Fruit fly (Drosophila melanogaster) whole organism, prepupa: ENCODE data around the gene CG32081.

Source experiments
- Blimp-1 ChIP-seq: fragments of 200-800 bp; sonication (Bioruptor generic); optimal IDR thresholded peaks from 3 replicates; lab custom pipeline; 2017; ENCODE audit warnings: missing biosample characterization, missing genetic modification characterization, mild to moderate bottlenecking, moderate library complexity, missing genetic modification reagents
- CG10631 ChIP-seq: fragments of 200-800 bp; sonication (Bioruptor generic); optimal IDR thresholded peaks from 2 replicates; lab custom pipeline; 2016; ENCODE audit warnings: missing biosample characterization, missing genetic modification characterization
- CG10669 ChIP-seq: fragments of 200-800 bp; sonication (Bioruptor generic); optimal IDR thresholded peaks from 3 replicates; lab custom pipeline; 2018; ENCODE audit warnings: missing biosample characterization, mild to moderate bottlenecking, missing genetic modification characterization, moderate library complexity
- CG11294 ChIP-seq: fragments of 200-800 bp; sonication (Bioruptor generic); IDR thresholded peaks from 2 replicates; pipeline ENCODE4 v1.3.6; 2022; ENCODE audit warnings: missing biosample characterization, missing genetic modification characterization
- CG11762 ChIP-seq: fragments of 200-800 bp; sonication (Bioruptor generic); optimal IDR thresholded peaks from 3 replicates; lab custom pipeline; 2016; ENCODE audit warnings: missing biosample characterization, missing genetic modification characterization; ENCODE audit not compliant: insufficient read depth
- CG11902 ChIP-seq: fragments of 200-800 bp; sonication (Bioruptor generic); optimal IDR thresholded peaks from 3 replicates; lab custom pipeline; 2016; ENCODE audit warnings: missing biosample characterization, missing genetic modification characterization
- CG1621 ChIP-seq: fragments of 200-800 bp; sonication (Bioruptor generic); optimal IDR thresholded peaks from 3 replicates; lab custom pipeline; 2018; ENCODE audit warnings: missing biosample characterization, mild to moderate bottlenecking, missing genetic modification characterization
- CG16779 ChIP-seq: fragments of 200-800 bp; sonication (Bioruptor generic); optimal IDR thresholded peaks from 3 replicates; lab custom pipeline; 2017; ENCODE audit warnings: missing biosample characterization, mild to moderate bottlenecking, missing genetic modification characterization
- CG3032 ChIP-seq: fragments of 200-800 bp; optimal IDR thresholded peaks from 2 replicates; lab custom pipeline; 2019; ENCODE audit warnings: missing biosample characterization, mild to moderate bottlenecking, missing genetic modification characterization, moderate library complexity
- CG31627 ChIP-seq: fragments of 200-800 bp; sonication (Bioruptor generic); optimal IDR thresholded peaks from 3 replicates; lab custom pipeline; 2016; ENCODE audit warnings: missing biosample characterization, missing genetic modification characterization
- CG32006 ChIP-seq: fragments of 200-800 bp; sonication (Bioruptor generic); optimal IDR thresholded peaks from 3 replicates; lab custom pipeline; 2017; ENCODE audit warnings: missing biosample characterization, mild to moderate bottlenecking, missing genetic modification characterization
- CG34406 ChIP-seq: fragments of 200-800 bp; sonication (Bioruptor generic); optimal IDR thresholded peaks from 3 replicates; lab custom pipeline; 2016; ENCODE audit warnings: missing biosample characterization, missing genetic modification characterization
- CG4318 ChIP-seq: fragments of 200-800 bp; sonication (Bioruptor generic); optimal IDR thresholded peaks from 3 replicates; lab custom pipeline; 2017; ENCODE audit warnings: missing biosample characterization, mild to moderate bottlenecking, missing genetic modification characterization
- CG6163 ChIP-seq: fragments of 200-800 bp; sonication (Bioruptor generic); IDR thresholded peaks from 3 replicates; pipeline ENCODE4 v1.3.6; 2022; ENCODE audit warnings: missing biosample characterization, missing genetic modification characterization
- CG6792 ChIP-seq: fragments of 200-800 bp; sonication (Bioruptor generic); optimal IDR thresholded peaks from 3 replicates; lab custom pipeline; 2016; ENCODE audit warnings: missing biosample characterization, missing genetic modification characterization
- CG6808 ChIP-seq: fragments of 200-800 bp; sonication (Bioruptor generic); optimal IDR thresholded peaks from 3 replicates; lab custom pipeline; 2017; ENCODE audit warnings: missing biosample characterization, missing genetic modification characterization, mild to moderate bottlenecking, moderate library complexity, missing genetic modification reagents
- CG6854 ChIP-seq: fragments of 200-800 bp; sonication (Bioruptor generic); optimal IDR thresholded peaks from 2 replicates; lab custom pipeline; 2017; ENCODE audit warnings: missing biosample characterization, mild to moderate bottlenecking, missing genetic modification characterization
- CG7368 ChIP-seq: fragments of 200-800 bp; sonication (Bioruptor generic); optimal IDR thresholded peaks from 3 replicates; lab custom pipeline; 2016; ENCODE audit warnings: missing biosample characterization, missing genetic modification characterization
- CG8319 ChIP-seq: fragments of 200-800 bp; sonication (Bioruptor generic); optimal IDR thresholded peaks from 3 replicates; lab custom pipeline; 2016; ENCODE audit warnings: missing biosample characterization, missing genetic modification characterization
- CG9139 ChIP-seq: fragments of 200-800 bp; sonication (Bioruptor generic); optimal IDR thresholded peaks from 3 replicates; lab custom pipeline; 2017; ENCODE audit warnings: missing biosample characterization, mild to moderate bottlenecking, missing genetic modification characterization
- Eip75B ChIP-seq: fragments of 200-800 bp; sonication (Bioruptor generic); optimal IDR thresholded peaks from 3 replicates; lab custom pipeline; 2016; ENCODE audit warnings: missing biosample characterization, missing genetic modification characterization
- Eip93F ChIP-seq: fragments of 200-800 bp; sonication (Bioruptor generic); optimal IDR thresholded peaks from 2 replicates; lab custom pipeline; 2016; ENCODE audit warnings: missing biosample characterization, mild to moderate bottlenecking, missing genetic modification characterization
- Ets21C ChIP-seq: fragments of 200-800 bp; sonication (Bioruptor generic); optimal IDR thresholded peaks from 3 replicates; lab custom pipeline; 2016; ENCODE audit warnings: missing biosample characterization, missing genetic modification characterization
- Ets96B ChIP-seq: fragments of 200-800 bp; optimal IDR thresholded peaks from 2 replicates; lab custom pipeline; 2019; ENCODE audit warnings: missing biosample characterization, mild to moderate bottlenecking, missing genetic modification characterization, moderate library complexity
- Gug ChIP-seq: fragments of 200-800 bp; sonication (Bioruptor generic); IDR thresholded peaks from 2 replicates; pipeline ENCODE4 v1.3.6; 2022; ENCODE audit warnings: missing biosample characterization, missing genetic modification characterization
- Hr38 ChIP-seq: sonication (Bioruptor generic); optimal IDR thresholded peaks from 2 replicates; lab custom pipeline; 2016; ENCODE audit warnings: missing biosample characterization, missing genetic modification characterization
- Hr39 ChIP-seq: fragments of 200-800 bp; sonication (Bioruptor generic); optimal IDR thresholded peaks from 2 replicates; lab custom pipeline; 2016; ENCODE audit warnings: missing biosample characterization, missing genetic modification characterization
- Lpt ChIP-seq: fragments of 200-800 bp; sonication (Bioruptor generic); optimal IDR thresholded peaks from 3 replicates; lab custom pipeline; 2016; ENCODE audit warnings: missing biosample characterization, missing genetic modification characterization
- Met ChIP-seq: fragments of 200-800 bp; sonication (Bioruptor generic); optimal IDR thresholded peaks from 3 replicates; lab custom pipeline; 2016; ENCODE audit warnings: missing biosample characterization, missing genetic modification characterization
- Smox ChIP-seq: fragments of 200-800 bp; sonication (Bioruptor generic); optimal IDR thresholded peaks from 3 replicates; lab custom pipeline; 2016; ENCODE audit warnings: missing biosample characterization, missing genetic modification characterization
- Sox102F ChIP-seq: fragments of 200-800 bp; sonication (Bioruptor generic); optimal IDR thresholded peaks from 2 replicates; lab custom pipeline; 2016; ENCODE audit warnings: missing biosample characterization, mild to moderate bottlenecking, missing genetic modification characterization
- Sox15 ChIP-seq: fragments of 200-800 bp; sonication (Bioruptor generic); optimal IDR thresholded peaks from 3 replicates; lab custom pipeline; 2016; ENCODE audit warnings: missing biosample characterization, missing genetic modification characterization
- achi ChIP-seq: fragments of 200-800 bp; sonication (Bioruptor generic); optimal IDR thresholded peaks from 3 replicates; lab custom pipeline; 2016; ENCODE audit warnings: missing biosample characterization, missing genetic modification characterization
- dsx ChIP-seq: fragments of 200-800 bp; optimal IDR thresholded peaks from 3 replicates; lab custom pipeline; 2019; ENCODE audit warnings: missing biosample characterization, mild to moderate bottlenecking, missing genetic modification characterization, moderate library complexity; ENCODE audit not compliant: poor library complexity, severe bottlenecking
- eg ChIP-seq: fragments of 200-800 bp; sonication (Bioruptor generic); IDR thresholded peaks from 3 replicates; pipeline ENCODE4 v1.3.6; 2022; ENCODE audit warnings: missing biosample characterization, missing genetic modification characterization
- fd59A ChIP-seq: fragments of 200-800 bp; sonication (Bioruptor generic); optimal IDR thresholded peaks from 2 replicates; lab custom pipeline; 2017; ENCODE audit warnings: missing biosample characterization, mild to moderate bottlenecking, missing genetic modification characterization, missing genetic modification reagents
- fd85E ChIP-seq: fragments of 200-800 bp; sonication (Bioruptor generic); optimal IDR thresholded peaks from 3 replicates; lab custom pipeline; 2016; ENCODE audit warnings: missing biosample characterization, missing genetic modification characterization
- fkh ChIP-seq: fragments of 200-800 bp; sonication (Bioruptor generic); optimal IDR thresholded peaks from 3 replicates; lab custom pipeline; 2017; ENCODE audit warnings: missing biosample characterization, mild to moderate bottlenecking, missing genetic modification characterization, moderate library complexity
- net ChIP-seq: fragments of 200-800 bp; sonication (Bioruptor generic); optimal IDR thresholded peaks from 3 replicates; lab custom pipeline; 2016; ENCODE audit warnings: missing biosample characterization, missing genetic modification characterization
- salr ChIP-seq, 2 experiments: fragments of 200-800 bp; sonication (Bioruptor generic); optimal IDR thresholded peaks; 3 replicates each; lab custom pipeline; 2016 to 2018; ENCODE audit warnings: missing biosample characterization in 2 of 2, missing genetic modification characterization in 2 of 2, mild to moderate bottlenecking in 1 of 2
- spab ChIP-seq: fragments of 200-800 bp; sonication (Bioruptor generic); optimal IDR thresholded peaks from 2 replicates; lab custom pipeline; 2017; ENCODE audit warnings: missing biosample characterization, mild to moderate bottlenecking, missing genetic modification characterization, missing genetic modification reagents
- topi ChIP-seq: fragments of 200-800 bp; sonication (Bioruptor generic); optimal IDR thresholded peaks from 3 replicates; lab custom pipeline; 2016; ENCODE audit warnings: missing biosample characterization, missing genetic modification characterization
- vri ChIP-seq: fragments of 200-800 bp; sonication (Bioruptor generic); optimal IDR thresholded peaks from 3 replicates; lab custom pipeline; 2016; ENCODE audit warnings: missing biosample characterization, mild to moderate bottlenecking, missing genetic modification characterization

Gene CG32081

DNA sequence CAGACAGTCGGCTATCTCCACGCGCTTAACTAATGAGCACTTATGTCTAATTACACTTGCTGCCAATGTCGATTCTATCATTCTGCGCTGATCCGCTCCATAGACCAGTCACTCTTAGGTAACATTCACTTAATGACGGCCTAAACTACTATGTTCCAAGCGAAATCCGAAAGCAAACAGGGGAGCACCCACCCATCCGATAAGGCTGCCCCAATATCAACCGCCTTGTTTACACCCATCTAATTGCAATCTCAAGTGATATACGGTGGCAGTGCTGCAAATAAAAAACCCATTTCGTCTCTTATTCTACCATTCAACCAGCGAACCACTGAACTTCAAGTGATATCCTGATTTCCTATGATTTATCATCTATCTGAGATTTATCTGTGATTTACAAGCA lies 22.0 kb downstream of the CG32081 start:
- no peak for TF ChIP-seq CG6854 (GFP tag; lab: Kevin White, UChicago)
- TF ChIP-seq fkh: peak; percentile 79
- TF ChIP-seq fd85E (GFP tag; lab: Kevin White, UChicago): no peak
- no peak for TF ChIP-seq CG11294 (GFP tag; lab: Robert Waterston, UW)
- TF ChIP-seq CG11762 (GFP tag; lab: Kevin White, UChicago): no peak
- no peak for TF ChIP-seq vri
- no peak for TF ChIP-seq CG4318 (GFP tag; lab: Kevin White, UChicago)
- TF ChIP-seq, all 60 proteins: peak for 1

DNA sequence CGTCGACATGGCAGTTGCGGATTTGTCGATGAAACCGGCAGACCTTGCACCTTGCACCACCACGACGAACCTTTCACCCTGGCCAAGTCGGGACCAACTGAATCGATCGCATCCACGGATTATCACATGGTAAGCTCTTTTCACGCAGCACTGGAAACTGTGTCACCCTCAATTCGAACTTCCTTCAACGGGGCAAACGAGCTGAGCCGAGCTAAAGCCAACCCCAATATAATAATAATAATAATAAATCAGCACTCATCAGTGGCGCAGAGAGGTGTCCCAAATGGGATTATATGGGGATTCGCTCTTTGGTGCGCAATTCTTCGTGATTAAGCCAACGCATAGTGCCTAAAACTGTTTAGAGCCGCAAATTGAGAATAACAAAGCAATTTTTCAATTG lies 23.9 kb downstream of the CG32081 start, which contains the start of gene CG43693:
CG43693 (minus strand) TSS at position 101 of the 400 bp plus-strand sequence.
- TF ChIP-seq CG32006: no peak
- TF ChIP-seq CG6808 (GFP tag; lab: Kevin White, UChicago): no peak
- no peak for TF ChIP-seq fd85E (GFP tag; lab: Kevin White, UChicago)
- no peak for TF ChIP-seq CG6854 (GFP tag; lab: Kevin White, UChicago)
- TF ChIP-seq CG31627: no peak
- no peak for TF ChIP-seq CG16779
- TF ChIP-seq Ets96B (tag; lab: Kevin White, UChicago): no peak
- TF ChIP-seq Blimp-1 (GFP tag; lab: Kevin White, UChicago): no peak
- no peak for TF ChIP-seq CG9139 (GFP tag; lab: Kevin White, UChicago)
- TF ChIP-seq CG11294 (GFP tag; lab: Robert Waterston, UW): no peak
- no peak for TF ChIP-seq CG6792 (GFP tag; lab: Kevin White, UChicago)
- no peak for TF ChIP-seq Met (GFP tag; lab: Kevin White, UChicago)
- TF ChIP-seq CG10669 (GFP tag; lab: Kevin White, UChicago): no peak
- no peak for TF ChIP-seq CG8319 (GFP tag; lab: Kevin White, UChicago)
- no peak for TF ChIP-seq CG34406 (GFP tag; lab: Kevin White, UChicago)
- TF ChIP-seq Eip93F (GFP tag; lab: Kevin White, UChicago): no peak
- no peak for TF ChIP-seq net
- TF ChIP-seq CG3032 (tag; lab: Kevin White, UChicago): no peak
- no peak for TF ChIP-seq CG1621 (tag; lab: Kevin White, UChicago)
- no peak for TF ChIP-seq CG4318 (GFP tag; lab: Kevin White, UChicago)

DNA sequence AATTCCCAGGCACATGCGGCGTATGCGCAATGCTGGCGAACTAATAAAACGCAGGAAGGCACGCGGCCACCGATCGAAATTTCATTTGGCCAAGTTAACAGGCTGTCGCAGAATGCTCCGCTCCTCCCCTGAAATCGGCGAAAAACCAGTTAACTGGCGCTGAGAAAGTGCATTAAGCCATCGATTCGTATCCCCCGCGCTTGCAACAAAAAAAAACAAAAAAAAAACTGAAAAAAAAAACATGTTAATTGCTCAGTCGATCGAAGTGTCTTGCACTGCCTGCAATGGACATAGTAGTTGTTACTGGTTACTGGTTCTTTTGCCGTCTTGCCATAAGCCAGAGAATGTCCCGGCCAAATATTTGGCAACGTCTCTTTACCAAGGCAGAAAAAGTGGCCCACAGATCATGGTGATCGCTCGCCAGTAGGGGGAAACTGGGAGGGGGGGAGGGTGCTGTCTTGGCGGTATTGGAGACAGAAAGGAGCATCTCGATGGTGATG lies 25.4 kb downstream of the CG32081 start:
- TF ChIP-seq CG1621 (tag; lab: Kevin White, UChicago) (no peak), spab (GFP tag; lab: Kevin White, UChicago) (no peak), CG8319 (GFP tag; lab: Kevin White, UChicago) (no peak), Ets21C (GFP tag; lab: Kevin White, UChicago) (no peak), Sox102F (no peak), Hr39 (no peak), Smox (GFP tag; lab: Kevin White, UChicago) (no peak), CG4318 (GFP tag; lab: Kevin White, UChicago) (no peak), CG7368 (GFP tag; lab: Kevin White, UChicago) (no peak), CG6854 (GFP tag; lab: Kevin White, UChicago) (no peak), CG9139 (GFP tag; lab: Kevin White, UChicago) (no peak), CG6163 (GFP tag; lab: Robert Waterston, UW) (peak; percentile 71; the same call in 2 of the 3 replicates), dsx (GFP tag; lab: Kevin White, UChicago) (no peak), Eip75B (GFP tag; lab: Kevin White, UChicago) (no peak), CG11762 (GFP tag; lab: Kevin White, UChicago) (no peak), Gug (GFP tag; lab: Robert Waterston, UW) (peak; percentile 24; the same call in 1 of the 2 replicates), achi (GFP tag; lab: Kevin White, UChicago) (no peak), fd85E (GFP tag; lab: Kevin White, UChicago) (no peak), Eip93F (GFP tag; lab: Kevin White, UChicago) (no peak), CG6808 (GFP tag; lab: Kevin White, UChicago) (no peak), Ets96B (tag; lab: Kevin White, UChicago) (no peak), fd59A (no peak), salr (GFP tag; optimal IDR thresholded peaks at IDR 0.05; lab: Kevin White, UChicago) (no peak), CG34406 (GFP tag; lab: Kevin White, UChicago) (no peak), eg (GFP tag; lab: Robert Waterston, UW) (peak; percentile 74), net (no peak), CG10631 (GFP tag; lab: Kevin White, UChicago) (no peak), Blimp-1 (GFP tag; lab: Kevin White, UChicago) (no peak), CG6792 (GFP tag; lab: Kevin White, UChicago) (no peak), CG11902 (GFP tag; lab: Kevin White, UChicago) (no peak), CG32006 (peak; percentile 15), Sox15 (GFP tag; lab: Kevin White, UChicago) (no peak), Lpt (peak; percentile 18), Hr38 (GFP tag; lab: Kevin White, UChicago) (no peak), topi (no peak), CG11294 (GFP tag; lab: Robert Waterston, UW) (0 out of 2 replicates have a peak, but pooled peaks have one; percentile 7), Met (GFP tag; lab: Kevin White, UChicago) (no peak), CG16779 (peak; percentile 29), CG31627 (no peak)
